Worm (Caenorhabditis elegans) whole organism, late embryonic: ENCODE results near the gene metl-9.

Source experiments
- C08G9.2 ChIP-seq: sonication (generic microtip); optimal IDR thresholded peaks from 2 replicates; lab custom pipeline; 2016; ENCODE audit warnings: mild to moderate bottlenecking, missing genetic modification characterization, moderate library complexity, missing compliant biosample characterization
- K02D7.2 ChIP-seq: sonication (generic microtip); optimal IDR thresholded peaks from 2 replicates; lab custom pipeline; 2017; ENCODE audit warnings: mild to moderate bottlenecking, missing genetic modification characterization, missing compliant biosample characterization
- K09A11.1 ChIP-seq: sonication (generic microtip); optimal IDR thresholded peaks from 2 replicates; lab custom pipeline; 2017; ENCODE audit warnings: antibody characterized with exemption, mild to moderate bottlenecking, missing genetic modification characterization, missing compliant biosample characterization; ENCODE audit not compliant: insufficient read depth
- T23F11.4 ChIP-seq: fragments of 200-800 bp; sonication (Bioruptor generic); optimal IDR thresholded peaks from 2 replicates; lab custom pipeline; 2018; ENCODE audit warnings: mild to moderate bottlenecking, missing genetic modification characterization, missing compliant biosample characterization
- ahr-1 ChIP-seq: sonication (generic microtip); optimal IDR thresholded peaks from 2 replicates; lab custom pipeline; 2016; ENCODE audit warnings: missing genetic modification characterization, missing compliant biosample characterization
- ama-1 ChIP-seq: fragments of 150-350 bp; optimal IDR thresholded peaks from 2 replicates; lab custom pipeline; 2014
- ceh-2 ChIP-seq: sonication (generic microtip); optimal IDR thresholded peaks from 2 replicates; lab custom pipeline; 2016; ENCODE audit warnings: missing genotype, missing genetic modification characterization, missing compliant biosample characterization
- ceh-22 ChIP-seq: sonication (generic microtip); optimal IDR thresholded peaks from 2 replicates; lab custom pipeline; 2017; ENCODE audit warnings: missing biosample characterization, missing genetic modification characterization
- ceh-24 ChIP-seq: sonication (generic microtip); optimal IDR thresholded peaks from 2 replicates; lab custom pipeline; 2016; ENCODE audit warnings: mild to moderate bottlenecking, missing genetic modification characterization, missing compliant biosample characterization
- ceh-31 ChIP-seq: sonication (generic microtip); optimal IDR thresholded peaks from 2 replicates; lab custom pipeline; 2016; ENCODE audit warnings: missing genetic modification characterization, missing compliant biosample characterization
- ceh-6 ChIP-seq: fragments of 200-800 bp; sonication (Bioruptor generic); optimal IDR thresholded peaks from 2 replicates; lab custom pipeline; 2018; ENCODE audit warnings: mild to moderate bottlenecking, missing genetic modification characterization, missing compliant biosample characterization
- dve-1 ChIP-seq: sonication (generic microtip); optimal IDR thresholded peaks from 2 replicates; lab custom pipeline; 2017; ENCODE audit warnings: antibody characterized with exemption, mild to moderate bottlenecking, missing genetic modification characterization, missing compliant biosample characterization
- elt-2 ChIP-seq: sonication (generic microtip); optimal IDR thresholded peaks from 2 replicates; lab custom pipeline; 2016; ENCODE audit warnings: missing genetic modification reagents, missing genetic modification characterization, missing compliant biosample characterization
- elt-4 ChIP-seq: sonication (generic microtip); optimal IDR thresholded peaks from 2 replicates; lab custom pipeline; 2016; ENCODE audit warnings: missing genetic modification characterization, missing compliant biosample characterization
- ets-4 ChIP-seq: sonication (generic microtip); optimal IDR thresholded peaks from 2 replicates; lab custom pipeline; 2016; ENCODE audit warnings: missing genetic modification characterization, missing compliant biosample characterization
- fkh-10 ChIP-seq: fragments of 150-350 bp; optimal IDR thresholded peaks from 2 replicates; lab custom pipeline; 2014; ENCODE audit warnings: missing biosample characterization, missing genetic modification reagents, missing genetic modification characterization
- fkh-6 ChIP-seq: sonication (generic microtip); optimal IDR thresholded peaks from 2 replicates; lab custom pipeline; 2016; ENCODE audit warnings: missing genetic modification characterization, missing compliant biosample characterization
- hlh-13 ChIP-seq: fragments of 200-800 bp; sonication (Bioruptor generic); optimal IDR thresholded peaks from 2 replicates; lab custom pipeline; 2018; ENCODE audit warnings: mild to moderate bottlenecking, missing genetic modification characterization, missing compliant biosample characterization
- hlh-30 ChIP-seq: sonication (generic microtip); optimal IDR thresholded peaks from 2 replicates; lab custom pipeline; 2017; ENCODE audit warnings: antibody characterized with exemption, missing genetic modification characterization, missing compliant biosample characterization; ENCODE audit not compliant: insufficient read depth
- hlh-6 ChIP-seq: sonication (generic microtip); optimal IDR thresholded peaks from 2 replicates; lab custom pipeline; 2016; ENCODE audit warnings: missing genotype, missing genetic modification characterization, missing compliant biosample characterization
- lim-6 ChIP-seq: sonication (generic microtip); optimal IDR thresholded peaks from 2 replicates; lab custom pipeline; 2016; ENCODE audit warnings: missing genetic modification characterization, missing compliant biosample characterization
- lin-11 ChIP-seq: fragments of 200-800 bp; sonication (Bioruptor generic); optimal IDR thresholded peaks from 2 replicates; lab custom pipeline; 2018; ENCODE audit warnings: mild to moderate bottlenecking, missing genetic modification characterization, missing compliant biosample characterization
- nfya-1 ChIP-seq: sonication (generic microtip); optimal IDR thresholded peaks from 2 replicates; lab custom pipeline; 2017; ENCODE audit warnings: missing genetic modification characterization, mild to moderate bottlenecking, missing compliant biosample characterization, antibody characterized with exemption, moderate library complexity
- nhr-232 ChIP-seq: sonication (generic microtip); optimal IDR thresholded peaks from 2 replicates; lab custom pipeline; 2016; ENCODE audit warnings: missing genetic modification characterization, missing compliant biosample characterization
- npax-4 ChIP-seq: sonication (generic microtip); optimal IDR thresholded peaks from 2 replicates; lab custom pipeline; 2016; ENCODE audit warnings: missing genetic modification characterization, missing compliant biosample characterization
- pag-3 ChIP-seq: sonication (generic microtip); optimal IDR thresholded peaks from 2 replicates; lab custom pipeline; 2016; ENCODE audit warnings: missing compliant biosample characterization, missing genetic modification characterization, borderline replicate concordance
- pat-9 ChIP-seq: fragments of 200-800 bp; sonication (Bioruptor generic); optimal IDR thresholded peaks from 2 replicates; lab custom pipeline; 2018; ENCODE audit warnings: mild to moderate bottlenecking, missing genetic modification characterization, moderate library complexity, missing compliant biosample characterization
- pax-1 ChIP-seq: fragments of 150-350 bp; optimal IDR thresholded peaks from 2 replicates; lab custom pipeline; 2014; ENCODE audit warnings: missing biosample characterization, missing genetic modification characterization
- pha-2 ChIP-seq: sonication (generic microtip); optimal IDR thresholded peaks from 2 replicates; lab custom pipeline; 2017; ENCODE audit warnings: mild to moderate bottlenecking, missing genetic modification characterization, missing compliant biosample characterization
- pha-4 ChIP-seq: fragments of 150-350 bp; optimal IDR thresholded peaks from 2 replicates; lab custom pipeline; 2018; ENCODE audit warnings: missing biosample characterization, missing genetic modification reagents, missing genetic modification characterization
- pqm-1 ChIP-seq: sonication (generic microtip); optimal IDR thresholded peaks from 2 replicates; lab custom pipeline; 2016; ENCODE audit warnings: missing genetic modification characterization, missing compliant biosample characterization
- sdc-2 ChIP-seq: sonication (generic microtip); optimal IDR thresholded peaks from 2 replicates; lab custom pipeline; 2016; ENCODE audit warnings: missing genotype, missing genetic modification characterization, missing compliant biosample characterization
- syd-9 ChIP-seq: sonication (generic microtip); optimal IDR thresholded peaks from 2 replicates; lab custom pipeline; 2016; ENCODE audit warnings: mild to moderate bottlenecking, missing genetic modification characterization, moderate library complexity, missing compliant biosample characterization
- tbx-2 ChIP-seq: sonication (generic microtip); optimal IDR thresholded peaks from 2 replicates; lab custom pipeline; 2016; ENCODE audit warnings: missing genetic modification characterization, missing compliant biosample characterization
- tbx-7 ChIP-seq: sonication (generic microtip); optimal IDR thresholded peaks from 2 replicates; lab custom pipeline; 2016; ENCODE audit warnings: missing genotype, missing genetic modification characterization, missing compliant biosample characterization
- unc-3 ChIP-seq, 2 experiments: fragments of 200-800 bp in 1 of 2; sonication (Bioruptor generic) in 1 of 2; sonication (generic microtip) in 1 of 2; conservative IDR thresholded peaks in 1 of 2; optimal IDR thresholded peaks in 1 of 2; 2 replicates each; pipeline versions ENCODE4 v1.3.6 to Lab custom; 2016 to 2022; ENCODE audit warnings: missing compliant biosample characterization in 2 of 2, missing genetic modification characterization in 2 of 2, missing genetic modification reagents in 1 of 2
- unc-42 ChIP-seq: sonication (generic microtip); optimal IDR thresholded peaks from 2 replicates; lab custom pipeline; 2016; ENCODE audit warnings: missing genotype, missing genetic modification characterization, missing compliant biosample characterization
- unc-55 ChIP-seq: sonication (generic microtip); optimal IDR thresholded peaks from 2 replicates; lab custom pipeline; 2017; ENCODE audit warnings: missing biosample characterization, missing genetic modification reagents, missing genetic modification characterization
- ztf-16 ChIP-seq: sonication (generic microtip); optimal IDR thresholded peaks from 2 replicates; lab custom pipeline; 2017; ENCODE audit warnings: missing genetic modification characterization, missing compliant biosample characterization

The metl-9 gene

DNA sequence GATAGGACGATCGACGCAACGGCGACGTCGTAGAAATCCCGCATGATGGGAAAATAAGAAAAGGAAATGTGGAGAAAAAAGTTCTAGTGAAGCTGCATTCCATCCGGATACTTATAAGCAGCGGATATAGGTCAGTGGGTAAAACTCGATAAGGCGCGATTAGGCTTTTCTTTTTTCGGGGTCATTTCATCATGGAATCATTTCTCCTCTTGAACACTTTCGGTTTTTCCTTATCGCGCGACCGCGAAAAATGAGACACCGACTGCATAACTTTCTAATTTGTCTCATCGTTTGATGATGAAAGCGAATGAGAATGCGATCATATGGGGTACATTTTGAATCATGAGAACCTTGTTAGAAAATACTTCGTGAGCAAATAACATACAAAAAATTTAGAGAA, 28.6 kb downstream of the metl-9 start, which contains the start of gene dpy-8:
dpy-8 (minus strand) TSS at position 88 of the 400 bp plus-strand sequence.
- no peak for TF ChIP-seq K09A11.1 (tag; lab: Kevin White, UChicago)
- TF ChIP-seq lin-11 (tag; lab: Kevin White, UChicago): no peak
- TF ChIP-seq ceh-31 (tag; lab: Kevin White, UChicago): no peak
- TF ChIP-seq pag-3: no peak
- no peak for TF ChIP-seq tbx-7
- no peak for TF ChIP-seq C08G9.2 (tag; lab: Kevin White, UChicago)
- no peak for TF ChIP-seq unc-3 (GFP tag; conservative IDR thresholded peaks at IDR 0.05; lab: Robert Waterston, UW)
- TF ChIP-seq unc-3 (tag; optimal IDR thresholded peaks at IDR 0.05; lab: Kevin White, UChicago): no peak
- no peak for TF ChIP-seq elt-4 (tag; lab: Kevin White, UChicago)
- TF ChIP-seq ztf-16 (tag; lab: Kevin White, UChicago): no peak
- TF ChIP-seq pha-2 (tag; lab: Kevin White, UChicago): no peak
- TF ChIP-seq ceh-6 (GFP tag; lab: Kevin White, UChicago): no peak
- no peak for TF ChIP-seq npax-4 (tag; lab: Kevin White, UChicago)
- no peak for TF ChIP-seq syd-9
- no peak for TF ChIP-seq unc-55 (GFP tag; lab: Kevin White, UChicago)
- no peak for TF ChIP-seq fkh-10 (GFP tag; lab: Kevin White, UChicago)
- TF ChIP-seq ets-4 (tag; lab: Kevin White, UChicago): no peak
- no peak for TF ChIP-seq T23F11.4 (GFP tag; lab: Kevin White, UChicago)
- TF ChIP-seq sdc-2: no peak
- no peak for TF ChIP-seq ama-1
- TF ChIP-seq, all 69 proteins: peak for 0

DNA sequence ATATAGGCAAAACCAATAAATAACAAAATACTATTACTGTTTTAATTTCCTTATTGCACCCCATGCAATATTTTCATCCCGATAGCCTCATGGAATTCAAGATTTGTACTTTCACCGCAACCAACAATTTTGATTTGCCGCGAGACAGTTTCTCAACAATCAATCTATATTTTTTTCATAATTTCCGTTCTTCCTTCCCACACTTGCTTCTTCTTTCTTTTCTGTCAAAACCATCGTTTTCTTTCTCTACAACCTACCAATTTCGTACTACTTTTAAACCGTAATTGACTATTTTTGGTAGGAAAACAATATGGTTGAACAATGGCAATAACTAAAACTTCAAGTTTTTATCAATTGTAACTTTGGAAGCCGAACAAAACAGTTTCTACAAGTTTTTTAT, 31.0 kb downstream of the metl-9 start, which contains the start of gene C31H2.14:
C31H2.14 (plus strand) TSS at position 301 of the 400 bp plus-strand sequence.
- TF ChIP-seq ahr-1 (no peak), hlh-30 (tag; lab: Kevin White, UChicago) (no peak), ceh-24 (no peak), pha-2 (tag; lab: Kevin White, UChicago) (no peak), tbx-2 (no peak), fkh-6 (no peak), hlh-6 (tag; lab: Kevin White, UChicago) (no peak), K02D7.2 (tag; lab: Kevin White, UChicago) (no peak), elt-2 (tag; lab: Kevin White, UChicago) (no peak), pat-9 (no peak), C08G9.2 (tag; lab: Kevin White, UChicago) (no peak), ceh-31 (tag; lab: Kevin White, UChicago) (no peak), unc-42 (no peak)

- no peak for TF ChIP-seq pax-1 (tag; lab: Kevin White, UChicago)
- TF ChIP-seq pat-9: no peak
- TF ChIP-seq nhr-232 (tag; lab: Kevin White, UChicago): no peak
- no peak for TF ChIP-seq pqm-1 (tag; lab: Kevin White, UChicago)
- TF ChIP-seq syd-9: no peak
- TF ChIP-seq pha-4 (tag; lab: Kevin White, UChicago): no peak
- TF ChIP-seq hlh-13 (GFP tag; lab: Kevin White, UChicago): no peak
- TF ChIP-seq ceh-2: no peak
- TF ChIP-seq ceh-22: no peak
- no peak for TF ChIP-seq lim-6 (tag; lab: Kevin White, UChicago)
- TF ChIP-seq unc-3 (GFP tag; conservative IDR thresholded peaks at IDR 0.05; lab: Robert Waterston, UW): no peak
- no peak for TF ChIP-seq unc-3 (tag; optimal IDR thresholded peaks at IDR 0.05; lab: Kevin White, UChicago)
- no peak for TF ChIP-seq ztf-16 (tag; lab: Kevin White, UChicago)
- TF ChIP-seq hlh-6 (tag; lab: Kevin White, UChicago): no peak
- TF ChIP-seq unc-42: no peak
- no peak for TF ChIP-seq nfya-1 (tag; lab: Kevin White, UChicago)
- no peak for TF ChIP-seq dve-1 (tag; lab: Kevin White, UChicago)
These were observed 36.5 kb downstream of the metl-9 start for ce11 chrX:5142403-5142802.
